Fruit fly (Drosophila melanogaster) whole organism, wandering third instar larva: ENCODE measurements around the gene CG4511.

Source experiments
- Abd-B ChIP-seq: fragments of >200 bp; optimal IDR thresholded peaks from 2 replicates; lab custom pipeline; 2017; ENCODE audit warnings: missing biosample characterization, missing genetic modification characterization
- CG32264 ChIP-seq: fragments of 200-800 bp; sonication (Bioruptor generic); optimal IDR thresholded peaks from 2 replicates; lab custom pipeline; 2016; ENCODE audit warnings: missing biosample characterization, missing genetic modification characterization
- CG9705 ChIP-seq: fragments of 200-800 bp; sonication (Bioruptor generic); optimal IDR thresholded peaks from 2 replicates; lab custom pipeline; 2018; ENCODE audit warnings: missing biosample characterization, mild to moderate bottlenecking, missing genetic modification characterization
- CrebA ChIP-seq: fragments of 200-800 bp; sonication (Bioruptor generic); optimal IDR thresholded peaks from 2 replicates; lab custom pipeline; 2016; ENCODE audit warnings: missing biosample characterization, mild to moderate bottlenecking, missing genetic modification characterization, borderline replicate concordance
- Dfd ChIP-seq: fragments of >200 bp; optimal IDR thresholded peaks from 2 replicates; lab custom pipeline; 2017; ENCODE audit warnings: missing biosample characterization, missing genetic modification characterization
- Dif ChIP-seq: fragments of 200-275, 200-300 bp; sonication (Bioruptor generic); optimal IDR thresholded peaks from 2 replicates; lab custom pipeline; 2018; ENCODE audit warnings: missing biosample characterization, missing genetic modification characterization; ENCODE audit not compliant: partially characterized antibody
- GATAd ChIP-seq: sonication (Bioruptor generic); optimal IDR thresholded peaks from 2 replicates; lab custom pipeline; 2016; ENCODE audit warnings: missing biosample characterization, missing genetic modification characterization
- HLH106 ChIP-seq: fragments of 200-800 bp; optimal IDR thresholded peaks from 3 replicates; lab custom pipeline; 2019; ENCODE audit warnings: missing biosample characterization, mild to moderate bottlenecking, missing genetic modification characterization, moderate library complexity
- Hnf4 ChIP-seq: fragments of 200-800 bp; sonication (Bioruptor generic); optimal IDR thresholded peaks from 2 replicates; lab custom pipeline; 2016; ENCODE audit warnings: missing biosample characterization, mild to moderate bottlenecking, missing genetic modification characterization
- Hr78 ChIP-seq: fragments of >200 bp; optimal IDR thresholded peaks from 2 replicates; lab custom pipeline; 2017; ENCODE audit warnings: missing biosample characterization, missing genetic modification characterization
- Hr83 ChIP-seq: fragments of 200-300 bp; sonication (Bioruptor generic); optimal IDR thresholded peaks from 2 replicates; lab custom pipeline; 2016; ENCODE audit warnings: missing biosample characterization, mild to moderate bottlenecking, missing genetic modification characterization, moderate library complexity; ENCODE audit not compliant: poor library complexity, severe bottlenecking
- Jra ChIP-seq: sonication (Bioruptor generic); optimal IDR thresholded peaks from 2 replicates; lab custom pipeline; 2016; ENCODE audit warnings: missing biosample characterization, missing genetic modification characterization
- Mio ChIP-seq: sonication (Bioruptor generic); optimal IDR thresholded peaks from 2 replicates; lab custom pipeline; 2016; ENCODE audit warnings: missing biosample characterization, missing genetic modification characterization
- Myc ChIP-seq: fragments of >200 bp; optimal IDR thresholded peaks from 2 replicates; lab custom pipeline; 2017
- N ChIP-seq: fragments of >200 bp; optimal IDR thresholded peaks from 2 replicates; lab custom pipeline; 2018; ENCODE audit warnings: missing biosample characterization, missing external identifiers, missing genetic modification characterization
- OdsH ChIP-seq: fragments of 200-800 bp; sonication (Bioruptor generic); optimal IDR thresholded peaks from 2 replicates; lab custom pipeline; 2016; ENCODE audit warnings: missing biosample characterization, mild to moderate bottlenecking, missing genetic modification characterization
- Rel ChIP-seq, 2 experiments: fragments of 200-800 bp; sonication (Bioruptor generic) in 1 of 2; optimal IDR thresholded peaks; 2 replicates in 1 of 2; 3 replicates in 1 of 2; lab custom pipeline; 2016 to 2019; ENCODE audit warnings: mild to moderate bottlenecking in 2 of 2, missing biosample characterization in 2 of 2, missing genetic modification characterization in 2 of 2, moderate library complexity in 1 of 2
- Sp1 ChIP-seq: fragments of 200-800 bp; sonication (Bioruptor generic); optimal IDR thresholded peaks from 3 replicates; lab custom pipeline; 2019; ENCODE audit warnings: missing biosample characterization, mild to moderate bottlenecking, missing genetic modification characterization, moderate library complexity
- Vsx2 ChIP-seq: fragments of 200-300, 225-300 bp; sonication (Bioruptor generic); optimal IDR thresholded peaks from 2 replicates; lab custom pipeline; 2018; ENCODE audit warnings: missing biosample characterization, missing genetic modification characterization; ENCODE audit not compliant: partially characterized antibody
- br ChIP-seq: fragments of 200-800 bp; sonication (Bioruptor generic); optimal IDR thresholded peaks from 2 replicates; lab custom pipeline; 2016; ENCODE audit warnings: missing biosample characterization, missing genetic modification characterization
- brk ChIP-seq: fragments of 200-800 bp; sonication (Bioruptor generic); optimal IDR thresholded peaks from 2 replicates; lab custom pipeline; 2016; ENCODE audit warnings: missing biosample characterization, mild to moderate bottlenecking, missing genetic modification characterization
- dl ChIP-seq, 2 experiments: fragments of 175-275, 200-275 bp in 1 of 2; fragments of 200-275 bp in 1 of 2; sonication (Bioruptor generic); optimal IDR thresholded peaks; lab custom pipeline; 2018; ENCODE audit warnings: mild to moderate bottlenecking in 2 of 2, missing biosample characterization in 2 of 2, missing genetic modification characterization in 2 of 2, moderate library complexity in 2 of 2; ENCODE audit not compliant: partially characterized antibody in 2 of 2, insufficient read depth in 1 of 2
- dmrt93B ChIP-seq: fragments of 200-800 bp; sonication (Bioruptor generic); optimal IDR thresholded peaks from 2 replicates; lab custom pipeline; 2018; ENCODE audit warnings: missing biosample characterization, mild to moderate bottlenecking, missing genetic modification characterization
- dsf ChIP-seq: sonication (Bioruptor generic); optimal IDR thresholded peaks from 2 replicates; lab custom pipeline; 2016; ENCODE audit warnings: missing biosample characterization, missing genetic modification characterization, borderline replicate concordance
- ey ChIP-seq: fragments of 200-800 bp; sonication (Bioruptor generic); optimal IDR thresholded peaks from 2 replicates; lab custom pipeline; 2016; ENCODE audit warnings: missing biosample characterization, missing genetic modification characterization
- foxo ChIP-seq, 2 experiments: fragments of 200-800 bp; sonication (Bioruptor generic); optimal IDR thresholded peaks; 2 replicates in 1 of 2; 3 replicates in 1 of 2; lab custom pipeline; 2016 to 2017; ENCODE audit warnings: missing biosample characterization in 2 of 2, missing genetic modification characterization in 2 of 2
- fru ChIP-seq: fragments of 200-800 bp; sonication (Bioruptor generic); optimal IDR thresholded peaks from 3 replicates; lab custom pipeline; 2016; ENCODE audit warnings: missing biosample characterization, mild to moderate bottlenecking, missing genetic modification characterization
- h ChIP-seq: fragments of 200-800 bp; sonication (Bioruptor generic); optimal IDR thresholded peaks from 3 replicates; lab custom pipeline; 2016; ENCODE audit warnings: missing biosample characterization, mild to moderate bottlenecking, missing genetic modification characterization
- jim ChIP-seq: fragments of 175-275, 200-325 bp; sonication (Bioruptor generic); optimal IDR thresholded peaks from 2 replicates; lab custom pipeline; 2016; ENCODE audit warnings: missing biosample characterization, mild to moderate bottlenecking, missing genetic modification characterization
- lola ChIP-seq: fragments of >200 bp; optimal IDR thresholded peaks from 2 replicates; lab custom pipeline; 2017; ENCODE audit warnings: missing biosample characterization, missing genetic modification characterization
- pan ChIP-seq: fragments of >200 bp; optimal IDR thresholded peaks from 2 replicates; lab custom pipeline; 2017
- psq ChIP-seq: fragments of 200-800 bp; sonication (Bioruptor generic); optimal IDR thresholded peaks from 3 replicates; lab custom pipeline; 2017; ENCODE audit warnings: missing biosample characterization, mild to moderate bottlenecking, missing genetic modification characterization, moderate library complexity
- rgr ChIP-seq: fragments of 200-800 bp; sonication (Bioruptor generic); optimal IDR thresholded peaks from 3 replicates; lab custom pipeline; 2016; ENCODE audit warnings: missing biosample characterization, mild to moderate bottlenecking, missing genetic modification characterization
- sage ChIP-seq: fragments of 200-800 bp; sonication (Bioruptor generic); optimal IDR thresholded peaks from 2 replicates; lab custom pipeline; 2016; ENCODE audit warnings: missing biosample characterization, mild to moderate bottlenecking, missing genetic modification characterization
- sv ChIP-seq: fragments of 200-800 bp; sonication (Bioruptor generic); optimal IDR thresholded peaks from 3 replicates; lab custom pipeline; 2016; ENCODE audit warnings: missing biosample characterization, missing genetic modification characterization
- tai ChIP-seq: sonication (Bioruptor generic); optimal IDR thresholded peaks from 2 replicates; lab custom pipeline; 2016; ENCODE audit warnings: missing biosample characterization, missing genetic modification characterization
- usp ChIP-seq: fragments of >200 bp; optimal IDR thresholded peaks from 2 replicates; lab custom pipeline; 2017; ENCODE audit warnings: missing biosample characterization, missing genetic modification characterization
- woc ChIP-seq: sonication (Bioruptor generic); optimal IDR thresholded peaks from 2 replicates; lab custom pipeline; 2016; ENCODE audit warnings: missing biosample characterization, mild to moderate bottlenecking, missing genetic modification characterization

Gene CG4511

DNA sequence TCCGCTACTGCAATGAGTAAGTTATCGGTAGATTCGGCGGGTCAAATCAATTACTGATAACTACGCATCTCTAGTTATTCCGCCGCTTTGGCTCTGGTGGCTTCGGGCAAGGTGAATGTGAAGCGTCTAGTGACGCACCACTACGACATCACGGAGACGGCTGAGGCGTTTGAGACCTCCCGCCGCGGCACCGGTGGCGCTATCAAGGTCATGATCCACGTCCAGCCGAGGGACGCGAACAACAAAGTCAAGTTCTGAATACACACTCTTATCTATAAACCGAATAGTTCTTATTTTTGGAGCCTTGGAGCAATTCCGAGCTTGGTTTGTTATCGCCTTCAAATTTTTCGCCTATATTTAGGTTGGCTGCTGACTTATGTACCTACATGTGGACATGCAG, 23.5 kb downstream of the CG4511 start:
- no peak for TF ChIP-seq Dif
- TF ChIP-seq Sp1 (GFP tag; lab: Kevin White, UChicago): no peak
- TF ChIP-seq Hr78 (GFP tag; lab: Kevin White, UChicago): no peak

- TF ChIP-seq pan (lab: Kevin White, UChicago) (no peak), CrebA (GFP tag; lab: Kevin White, UChicago) (no peak), Jra (GFP tag; lab: Kevin White, UChicago) (no peak), jim (GFP tag; lab: Kevin White, UChicago) (no peak), Abd-B (GFP tag; lab: Kevin White, UChicago) (no peak), Hr83 (no peak), CG9705 (GFP tag; lab: Kevin White, UChicago) (no peak), Hr78 (GFP tag; lab: Kevin White, UChicago) (no peak), dsf (GFP tag; lab: Kevin White, UChicago) (no peak), foxo (GFP tag; optimal IDR thresholded peaks at IDR 0.05; lab: Kevin White, UChicago) (no peak), rgr (GFP tag; lab: Kevin White, UChicago) (no peak)
These were observed 24.3 kb downstream of the CG4511 start for dm6 chr3R:10878628-10879027.

DNA sequence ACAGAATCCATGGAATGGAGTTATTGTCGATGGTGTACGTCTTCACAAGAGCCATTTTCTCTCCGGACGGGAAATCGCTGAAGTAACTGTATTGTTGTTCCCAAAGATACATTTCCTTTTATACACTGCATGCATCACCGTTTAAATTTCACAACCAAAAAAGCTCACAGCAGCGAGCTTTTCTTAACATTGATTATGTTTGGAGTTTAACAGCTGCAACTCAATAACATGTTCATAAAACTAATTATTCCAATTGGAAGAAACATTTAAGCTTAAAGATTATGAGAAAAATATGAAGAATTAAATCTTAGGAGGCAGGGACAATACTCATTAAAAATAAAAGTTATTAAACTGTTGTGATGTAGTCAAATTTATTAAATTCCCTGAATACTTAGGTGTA, 24.9 kb downstream of the CG4511 start, which contains the start of gene CG14695:
TSS of gene CG14695 (minus strand) at position 101 of the 400 bp plus-strand sequence.
- TF ChIP-seq Myc (lab: Kevin White, UChicago) (no peak), Jra (GFP tag; lab: Kevin White, UChicago) (no peak), Dif (no peak), brk (GFP tag; lab: Kevin White, UChicago) (no peak), Rel (GFP tag; optimal IDR thresholded peaks at IDR 0.05; lab: Kevin White, UChicago) (no peak), Rel (tag; optimal IDR thresholded peaks at IDR 0.05; lab: Kevin White, UChicago) (no peak), pan (lab: Kevin White, UChicago) (no peak), OdsH (no peak), h (GFP tag; lab: Kevin White, UChicago) (no peak), tai (GFP tag; lab: Kevin White, UChicago) (no peak), sage (GFP tag; lab: Kevin White, UChicago) (no peak), lola (GFP tag; lab: Kevin White, UChicago) (no peak), Hr83 (no peak), fru (GFP tag; lab: Kevin White, UChicago) (no peak), HLH106 (no peak)

DNA sequence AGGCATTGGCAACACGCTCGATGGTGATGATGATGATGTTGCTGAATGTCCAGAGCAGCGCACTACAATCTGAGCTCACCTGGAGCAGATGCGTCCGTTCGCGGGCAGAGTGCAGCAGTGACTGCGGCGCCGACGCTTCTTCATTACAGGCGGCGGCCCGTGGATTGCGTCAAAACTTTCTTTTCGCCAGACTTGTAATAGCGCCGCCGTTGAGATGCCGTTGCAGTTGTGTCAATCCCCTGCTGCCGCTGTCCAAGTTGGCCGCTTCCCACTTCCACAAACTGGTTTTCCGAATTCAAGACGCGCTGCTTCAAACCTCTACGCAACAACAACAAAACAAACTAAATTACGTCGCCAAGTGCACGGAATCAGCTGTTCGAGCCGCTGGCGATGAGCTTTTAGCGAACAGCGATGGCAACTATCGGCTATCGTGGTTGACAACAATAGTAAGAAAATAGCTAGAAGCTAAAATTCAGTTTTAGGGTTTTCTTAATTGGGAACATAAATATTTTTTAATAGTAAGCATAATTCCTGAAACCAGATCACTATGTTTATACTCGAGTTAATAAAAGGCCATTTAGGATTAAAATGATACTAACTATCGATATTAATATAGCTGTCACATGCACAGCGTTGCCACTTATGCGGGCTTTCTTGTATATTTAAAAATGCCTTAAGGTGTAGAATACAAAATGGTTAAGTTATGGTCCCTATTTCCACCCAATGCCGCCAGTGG, 27.7 kb downstream of the CG4511 start, which contains the start of gene Tpc1:
TSS of gene Tpc1 (minus strand) at position 365 of the 736 bp plus-strand sequence.
- TF ChIP-seq usp (GFP tag; lab: Kevin White, UChicago) (no peak), foxo (GFP tag; optimal IDR thresholded peaks at IDR 0.05; lab: Kevin White, UChicago) (peak in 1 of 2 experiments; percentile 34), Abd-B (GFP tag; lab: Kevin White, UChicago) (no peak), Hr83 (no peak), Hnf4 (peak; percentile 71), N (GFP tag; lab: Kevin White, UChicago) (no peak), lola (GFP tag; lab: Kevin White, UChicago) (no peak), pan (lab: Kevin White, UChicago) (no peak), woc (GFP tag; lab: Kevin White, UChicago) (peak; percentile 91), CG32264 (GFP tag; lab: Kevin White, UChicago) (peak; percentile 13), sv (GFP tag; lab: Kevin White, UChicago) (peak; percentile 60), GATAd (GFP tag; lab: Kevin White, UChicago) (no peak), h (GFP tag; lab: Kevin White, UChicago) (peak; percentile 55), Rel (GFP tag; optimal IDR thresholded peaks at IDR 0.05; lab: Kevin White, UChicago) (no peak), Rel (tag; optimal IDR thresholded peaks at IDR 0.05; lab: Kevin White, UChicago) (peak; percentile 22), Mio (GFP tag; lab: Kevin White, UChicago) (no peak), brk (GFP tag; lab: Kevin White, UChicago) (no peak), br (GFP tag; lab: Kevin White, UChicago) (peak; percentile 39), ey (GFP tag; lab: Kevin White, UChicago) (peak; percentile 52), dsf (GFP tag; lab: Kevin White, UChicago) (no peak), tai (GFP tag; lab: Kevin White, UChicago) (no peak), psq (peak; percentile 2), dl (GFP tag; optimal IDR thresholded peaks at IDR 0.05; lab: Kevin White, UChicago; ENCODE audit: insufficient read depth in 1 of 2, partially characterized antibody in 2 of 2) (no peak), Dfd (no peak), Myc (lab: Kevin White, UChicago) (peak; percentile 97), Vsx2 (GFP tag; lab: Kevin White, UChicago) (no peak), Dif (no peak), HLH106 (peak; percentile 57), Hr78 (GFP tag; lab: Kevin White, UChicago) (no peak), jim (GFP tag; lab: Kevin White, UChicago) (no peak), sage (GFP tag; lab: Kevin White, UChicago) (no peak), rgr (GFP tag; lab: Kevin White, UChicago) (peak; percentile 52), dmrt93B (GFP tag; lab: Kevin White, UChicago) (no peak), Sp1 (GFP tag; lab: Kevin White, UChicago) (peak; percentile 21), CrebA (GFP tag; lab: Kevin White, UChicago) (no peak), CG9705 (GFP tag; lab: Kevin White, UChicago) (peak; percentile 30), Jra (GFP tag; lab: Kevin White, UChicago) (peak; percentile 63), fru (GFP tag; lab: Kevin White, UChicago) (peak; percentile 82)
